Fruit fly (Drosophila melanogaster) whole organism, pupa: ENCODE results near the gene CG5727.

ENCODE experiments used
- CG10348 ChIP-seq: fragments of 200-800 bp; sonication (Bioruptor generic); IDR thresholded peaks from 2 replicates; pipeline ENCODE4 v1.3.6; 2022; ENCODE audit warnings: missing biosample characterization, missing genetic modification characterization
- CG12605 ChIP-seq: fragments of 200-800 bp; sonication (Bioruptor generic); IDR thresholded peaks from 2 replicates; pipeline ENCODE4 v1.3.6; 2022; ENCODE audit warnings: missing biosample characterization, missing genetic modification characterization
- CG13204 ChIP-seq: fragments of 200-800 bp; sonication (Bioruptor generic); optimal IDR thresholded peaks from 2 replicates; lab custom pipeline; 2018; ENCODE audit warnings: missing biosample characterization, mild to moderate bottlenecking, missing genetic modification characterization, moderate library complexity
- CG15710 ChIP-seq: fragments of 200-800 bp; sonication (Bioruptor generic); optimal IDR thresholded peaks from 2 replicates; lab custom pipeline; 2018; ENCODE audit warnings: missing biosample characterization, mild to moderate bottlenecking, missing genetic modification characterization, moderate library complexity
- CG17806 ChIP-seq: fragments of 200-800 bp; sonication (Bioruptor generic); optimal IDR thresholded peaks from 2 replicates; lab custom pipeline; 2018; ENCODE audit warnings: missing biosample characterization, mild to moderate bottlenecking, missing genetic modification characterization, moderate library complexity
- CG32121 ChIP-seq: fragments of 200-800 bp; sonication (Bioruptor generic); IDR thresholded peaks from 2 replicates; pipeline ENCODE4 v1.3.6; 2022; ENCODE audit warnings: missing biosample characterization, missing genetic modification characterization
- CG34367 ChIP-seq: fragments of 200-800 bp; sonication (Bioruptor generic); optimal IDR thresholded peaks from 2 replicates; lab custom pipeline; 2018; ENCODE audit warnings: missing biosample characterization, mild to moderate bottlenecking, missing genetic modification characterization
- CG8159 ChIP-seq: fragments of 200-800 bp; sonication (Bioruptor generic); optimal IDR thresholded peaks from 3 replicates; lab custom pipeline; 2018; ENCODE audit warnings: missing biosample characterization, mild to moderate bottlenecking, missing genetic modification characterization, moderate library complexity
- Ets98B ChIP-seq: fragments of 200-800 bp; sonication (Bioruptor generic); IDR thresholded peaks from 2 replicates; pipeline ENCODE4 v1.3.6; 2022; ENCODE audit warnings: missing biosample characterization, missing genetic modification characterization
- Pif1A ChIP-seq: fragments of 200-800 bp; sonication (Bioruptor generic); optimal IDR thresholded peaks from 3 replicates; lab custom pipeline; 2016; ENCODE audit warnings: missing biosample characterization, missing genetic modification characterization
- fd96Ca ChIP-seq: fragments of 200-800 bp; sonication (Bioruptor generic); IDR thresholded peaks from 3 replicates; pipeline ENCODE4 v1.3.6; 2022; ENCODE audit warnings: missing biosample characterization, missing genetic modification characterization
- rn ChIP-seq: fragments of 200-800 bp; sonication (Bioruptor generic); IDR thresholded peaks from 2 replicates; pipeline ENCODE4 v1.3.6; 2022; ENCODE audit warnings: missing biosample characterization, missing genetic modification characterization

dm6 chr2L:10238726-10239652 is 28.5 kb upstream of the CG5727 start, which contains the start of gene me31B:
- no peak for TF ChIP-seq fd96Ca
- TF ChIP-seq Ets98B (GFP tag; lab: Robert Waterston, UW): no peak
- TF ChIP-seq CG12605: no peak
- TF ChIP-seq CG8159 (tag; lab: Kevin White, UChicago): no peak
- TF ChIP-seq CG10348: no peak
- no peak for TF ChIP-seq CG17806 (tag; lab: Kevin White, UChicago)
- TF ChIP-seq CG15710 (tag; lab: Kevin White, UChicago): no peak
- no peak for TF ChIP-seq Pif1A
- TF ChIP-seq CG32121 (GFP tag; lab: Robert Waterston, UW): no peak
- no peak for TF ChIP-seq CG13204 (GFP tag; lab: Kevin White, UChicago)
- TF ChIP-seq rn (GFP tag; lab: Robert Waterston, UW): no peak
- no peak for TF ChIP-seq CG34367 (tag; lab: Kevin White, UChicago)
